Worm (Caenorhabditis elegans): ENCODE data around the gene ppat-1.

DNA sequence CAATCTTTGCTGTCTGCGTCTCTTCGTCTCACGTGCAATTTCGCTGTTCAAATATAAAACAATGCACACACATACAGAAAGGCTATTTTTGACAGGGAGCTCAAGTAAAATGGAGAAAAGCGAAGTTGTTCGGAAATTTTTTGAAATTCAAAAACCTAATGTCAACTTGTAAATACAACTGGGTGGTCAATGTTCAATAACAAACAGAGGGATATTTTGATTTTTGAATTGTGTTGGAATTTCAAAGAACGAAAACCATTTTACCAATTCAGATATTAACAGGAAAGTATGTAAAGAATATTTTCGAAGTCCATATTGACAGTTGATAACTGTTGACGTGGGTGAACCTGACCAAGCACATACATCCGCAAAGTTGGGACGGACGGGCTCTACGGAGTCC lies 724 bp upstream of the ppat-1 start, which contains the start of gene tag-243:
- TF ChIP-seq nhr-76 (tag; optimal IDR thresholded peaks at IDR 0.05), result no peak
- no peak for TF ChIP-seq ztf-11 (tag; optimal IDR thresholded peaks at IDR 0.05)
- TF ChIP-seq nhr-28 (tag; optimal IDR thresholded peaks at IDR 0.05), result no peak
- TF ChIP-seq unc-39 (tag; optimal IDR thresholded peaks at IDR 0.05), result no peak
- no peak for TF ChIP-seq nhr-237 (tag; optimal IDR thresholded peaks at IDR 0.05)
- no peak for TF ChIP-seq snpc-4 (tag; optimal IDR thresholded peaks at IDR 0.05)
- no peak for TF ChIP-seq lsy-2 (tag; optimal IDR thresholded peaks at IDR 0.05)
- TF ChIP-seq blmp-1 (tag; optimal IDR thresholded peaks at IDR 0.05), result no peak

All from whole organism, mixed stage, embryonic.